Worm (Caenorhabditis elegans): ENCODE results near the gene ceh-24.

DNA sequence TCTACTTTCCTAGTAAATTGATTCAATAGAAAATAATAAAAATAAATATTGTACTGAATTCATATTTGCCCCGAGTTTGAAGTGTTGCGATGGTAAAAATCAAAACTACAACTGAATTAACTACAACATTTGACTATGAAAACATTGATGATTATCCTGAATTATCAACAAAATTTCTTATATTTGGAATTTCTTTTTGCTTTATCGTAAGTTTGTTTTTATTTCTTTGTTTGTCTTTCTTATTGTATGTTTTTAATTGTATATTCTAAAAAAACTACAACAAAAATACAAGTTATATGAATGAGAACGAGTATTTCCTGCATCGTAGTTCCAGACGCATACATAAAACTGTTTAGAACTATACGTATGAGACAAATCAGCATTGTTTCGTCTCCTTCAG is 24.1 kb downstream of the ceh-24 start, which contains the start of gene srx-128:
- no peak for TF ChIP-seq ama-1 (optimal IDR thresholded peaks at IDR 0.05)
- no peak for TF ChIP-seq unc-39 (tag; optimal IDR thresholded peaks at IDR 0.05)
- no peak for TF ChIP-seq ztf-1 (GFP tag; conservative IDR thresholded peaks at IDR 0.05)
- no peak for TF ChIP-seq zag-1 (tag; optimal IDR thresholded peaks at IDR 0.05)
- no peak for TF ChIP-seq sem-4 (tag; optimal IDR thresholded peaks at IDR 0.05)
- TF ChIP-seq fos-1 (tag; optimal IDR thresholded peaks at IDR 0.05) = no peak
- no peak for TF ChIP-seq ztf-4 (tag; optimal IDR thresholded peaks at IDR 0.05)
